Fruit fly (Drosophila melanogaster) whole organism, embryonic: ENCODE results near the gene CG16903.

Source experiments
- Abd-B ChIP-seq: fragments of 200-800 bp; sonication (Bioruptor generic); optimal IDR thresholded peaks from 2 replicates; lab custom pipeline; 2018; ENCODE audit warnings: missing biosample characterization, mild to moderate bottlenecking, missing genetic modification characterization, moderate library complexity
- Blimp-1 ChIP-seq: fragments of 200-800 bp; sonication (Bioruptor generic); optimal IDR thresholded peaks from 3 replicates; lab custom pipeline; 2018; ENCODE audit warnings: missing biosample characterization, missing genetic modification characterization, mild to moderate bottlenecking, moderate library complexity, missing genetic modification reagents
- CG14441 ChIP-seq: fragments of 200-800 bp; sonication (Bioruptor generic); IDR thresholded peaks from 2 replicates; pipeline ENCODE4 v1.3.6; 2022; ENCODE audit warnings: missing biosample characterization, missing genetic modification characterization
- CG14667 ChIP-seq: fragments of 200-800 bp; sonication (Bioruptor generic); IDR thresholded peaks from 2 replicates; pipeline ENCODE4 v1.3.6; 2022; ENCODE audit warnings: missing biosample characterization, missing genetic modification characterization
- CG7745 ChIP-seq: fragments of 200-800 bp; sonication (Bioruptor generic); optimal IDR thresholded peaks from 2 replicates; lab custom pipeline; 2018; ENCODE audit warnings: missing biosample characterization, mild to moderate bottlenecking, missing genetic modification characterization, moderate library complexity
- knrl ChIP-seq: fragments of 200-800 bp; sonication (Bioruptor generic); IDR thresholded peaks from 3 replicates; pipeline ENCODE4 v1.3.6; 2022; ENCODE audit warnings: missing biosample characterization, missing genetic modification characterization; ENCODE audit not compliant: partially characterized antibody
- psq ChIP-seq: fragments of 200-800 bp; sonication (Bioruptor generic); optimal IDR thresholded peaks from 2 replicates; lab custom pipeline; 2017; ENCODE audit warnings: missing biosample characterization, missing genetic modification characterization
- sim ChIP-seq: fragments of 200-800 bp; sonication (Bioruptor generic); IDR thresholded peaks from 2 replicates; pipeline ENCODE4 v1.3.6; 2022; ENCODE audit warnings: missing biosample characterization, missing genetic modification characterization
- sqz ChIP-seq: fragments of 200-800 bp; sonication (Bioruptor generic); optimal IDR thresholded peaks from 3 replicates; lab custom pipeline; 2018; ENCODE audit warnings: missing biosample characterization, mild to moderate bottlenecking, missing genetic modification characterization
- tll ChIP-seq, 2 experiments: fragments of 200-800 bp in 1 of 2; fragments of >200 bp in 1 of 2; sonication (Bioruptor generic) in 1 of 2; optimal IDR thresholded peaks; 2 replicates each; lab custom pipeline; 2017 to 2019; ENCODE audit warnings: missing biosample characterization in 2 of 2, missing genetic modification characterization in 2 of 2, mild to moderate bottlenecking in 1 of 2, moderate library complexity in 1 of 2

DNA sequence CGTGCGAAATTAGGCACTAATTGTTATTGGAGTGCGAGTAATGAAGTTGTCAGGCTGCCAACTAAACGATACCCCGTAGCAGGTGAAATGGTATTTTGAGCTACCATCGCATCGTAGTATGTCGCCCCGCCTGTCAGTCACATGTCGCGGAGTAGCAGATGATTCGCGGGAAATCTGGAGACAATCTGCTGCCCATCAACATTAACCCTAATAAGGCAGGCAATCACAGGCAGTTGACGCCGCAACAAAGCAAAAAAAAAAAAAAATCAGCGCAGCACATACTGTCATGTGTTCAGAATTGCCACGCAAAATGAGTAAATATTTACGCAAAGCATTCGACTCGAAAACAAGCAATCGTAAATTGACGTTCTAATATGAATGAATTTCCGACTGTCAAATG is 23.7 kb upstream of the CG16903 start:
- no peak for TF ChIP-seq sqz (GFP tag; lab: Kevin White, UChicago)
- TF ChIP-seq CG7745, result no peak
- no peak for TF ChIP-seq CG14441
- TF ChIP-seq knrl (GFP tag; lab: Robert Waterston, UW), result no peak
- no peak for TF ChIP-seq psq (GFP tag; lab: Kevin White, UChicago)
- no peak for TF ChIP-seq sim (GFP tag; lab: Robert Waterston, UW)
- no peak for TF ChIP-seq CG14667 (GFP tag; lab: Robert Waterston, UW)
- TF ChIP-seq tll (GFP tag; optimal IDR thresholded peaks at IDR 0.05; lab: Kevin White, UChicago), result no peak
- no peak for TF ChIP-seq Abd-B (GFP tag; lab: Kevin White, UChicago)
- TF ChIP-seq Blimp-1, result no peak
